Worm (Caenorhabditis elegans) whole organism, L4 larva: ENCODE results near the gene lido-7.

Experiments used
- D1046.2 ChIP-seq: fragments of 200-800 bp; sonication (Bioruptor generic); IDR thresholded peaks from 2 replicates; pipeline ENCODE4 v1.3.6; 2022; ENCODE audit warnings: missing genetic modification characterization, missing compliant biosample characterization
- T26A8.4 ChIP-seq: fragments of 200-800 bp; sonication (Bioruptor generic); IDR thresholded peaks from 2 replicates; pipeline ENCODE4 v1.3.6; 2022; ENCODE audit warnings: missing genetic modification characterization, missing compliant biosample characterization
- Y105C5A.15 ChIP-seq: fragments of 200-800 bp; sonication (Bioruptor generic); IDR thresholded peaks from 2 replicates; pipeline ENCODE4 v1.3.6; 2022; ENCODE audit warnings: missing genetic modification characterization, missing compliant biosample characterization
- ZK337.2 ChIP-seq: fragments of 200-800 bp; sonication (Bioruptor generic); IDR thresholded peaks from 2 replicates; pipeline ENCODE4 v1.3.6; 2022; ENCODE audit warnings: missing genetic modification reagents, missing genetic modification characterization, missing compliant biosample characterization
- aha-1 ChIP-seq: fragments of 150-350 bp; peaks from one replicate; lab custom pipeline; 2014; ENCODE audit warnings: missing biosample characterization, missing genetic modification characterization
- arid-1 ChIP-seq: fragments of 200-800 bp; sonication (Bioruptor generic); conservative IDR thresholded peaks from 2 replicates; pipeline ENCODE4 v1.3.6; 2022; ENCODE audit warnings: missing genetic modification reagents, missing genetic modification characterization, missing compliant biosample characterization
- attf-4 ChIP-seq: sonication (generic microtip); optimal IDR thresholded peaks from 3 replicates; lab custom pipeline; 2017; ENCODE audit warnings: missing biosample characterization, missing genetic modification characterization
- ctbp-1 ChIP-seq: fragments of 200-800 bp; sonication (Bioruptor generic); IDR thresholded peaks from 2 replicates; pipeline ENCODE4 v1.3.6; 2022; ENCODE audit warnings: missing genetic modification reagents, missing genetic modification characterization, missing compliant biosample characterization
- dmd-8 ChIP-seq: fragments of 200-800 bp; sonication (Bioruptor generic); IDR thresholded peaks from 2 replicates; pipeline ENCODE4 v1.3.6; 2022; ENCODE audit warnings: missing genetic modification characterization, missing compliant biosample characterization
- dve-1 ChIP-seq: sonication (generic microtip); optimal IDR thresholded peaks from 2 replicates; lab custom pipeline; 2017; ENCODE audit warnings: antibody characterized with exemption, mild to moderate bottlenecking, missing genetic modification characterization, missing compliant biosample characterization; ENCODE audit not compliant: insufficient read depth
- egl-27 ChIP-seq: sonication (generic microtip); optimal IDR thresholded peaks from 3 replicates; lab custom pipeline; 2017; ENCODE audit warnings: missing biosample characterization, missing genetic modification reagents, missing genetic modification characterization
- egl-43 ChIP-seq: fragments of 200-800 bp; sonication (Bioruptor generic); IDR thresholded peaks from 2 replicates; pipeline ENCODE4 v1.3.6; 2022; ENCODE audit warnings: missing genetic modification reagents, missing genetic modification characterization, missing compliant biosample characterization
- gei-8 ChIP-seq: fragments of 200-800 bp; sonication (Bioruptor generic); optimal IDR thresholded peaks from 2 replicates; lab custom pipeline; 2018; ENCODE audit warnings: mild to moderate bottlenecking, missing genetic modification characterization, missing compliant biosample characterization
- hif-1 ChIP-seq, 2 experiments: sonication (generic microtip); optimal IDR thresholded peaks; 2 replicates each; lab custom pipeline; 2016 to 2017; ENCODE audit warnings: missing compliant biosample characterization in 2 of 2, missing genetic modification characterization in 2 of 2, missing genetic modification reagents in 2 of 2, missing genotype in 2 of 2, mild to moderate bottlenecking in 1 of 2
- hlh-11 ChIP-seq: fragments of 200-800 bp; sonication (Bioruptor generic); optimal IDR thresholded peaks from 2 replicates; lab custom pipeline; 2018; ENCODE audit warnings: mild to moderate bottlenecking, missing genetic modification characterization, missing compliant biosample characterization
- hlh-30 ChIP-seq: sonication (generic microtip); optimal IDR thresholded peaks from 2 replicates; lab custom pipeline; 2017; ENCODE audit warnings: antibody characterized with exemption, mild to moderate bottlenecking, missing genetic modification characterization, missing compliant biosample characterization; ENCODE audit not compliant: insufficient read depth
- hmg-1.1 ChIP-seq: fragments of 200-800 bp; sonication (Bioruptor generic); IDR thresholded peaks from 2 replicates; pipeline ENCODE4 v1.3.6; 2022; ENCODE audit warnings: missing genetic modification reagents, missing genetic modification characterization, missing compliant biosample characterization
- lin-13 ChIP-seq: fragments of 150-350 bp; optimal IDR thresholded peaks from 2 replicates; lab custom pipeline; 2014; ENCODE audit warnings: missing biosample characterization, missing genetic modification reagents, missing genetic modification characterization
- lin-15B ChIP-seq: fragments of 150-350 bp; sonication (generic microtip); optimal IDR thresholded peaks from 3 replicates; lab custom pipeline; 2014; ENCODE audit warnings: missing biosample characterization, missing genetic modification characterization
- lin-38 ChIP-seq: fragments of 200-800 bp; sonication (Bioruptor generic); IDR thresholded peaks from 2 replicates; pipeline ENCODE4 v1.3.6; 2022; ENCODE audit warnings: missing genetic modification reagents, missing genetic modification characterization, missing compliant biosample characterization
- lsy-2 ChIP-seq, 2 experiments: fragments of 150-350 bp in 1 of 2; sonication (generic microtip) in 1 of 2; optimal IDR thresholded peaks; 2 replicates each; lab custom pipeline; 2014 to 2017; ENCODE audit warnings: missing biosample characterization in 2 of 2, missing genetic modification characterization in 2 of 2
- mdl-1 ChIP-seq, 2 experiments: fragments of 150-350 bp in 1 of 2; sonication (generic microtip) in 1 of 2; optimal IDR thresholded peaks; 2 replicates each; lab custom pipeline; 2014 to 2017; ENCODE audit warnings: missing biosample characterization in 2 of 2, missing genetic modification characterization in 2 of 2
- mdt-29 ChIP-seq: fragments of 200-800 bp; sonication (Bioruptor generic); IDR thresholded peaks from 2 replicates; pipeline ENCODE4 v1.3.6; 2022; ENCODE audit warnings: missing genetic modification reagents, missing genetic modification characterization, missing compliant biosample characterization
- mep-1 ChIP-seq: fragments of 150-350 bp; sonication (generic microtip); optimal IDR thresholded peaks from 3 replicates; lab custom pipeline; 2014; ENCODE audit warnings: missing biosample characterization, missing genetic modification characterization
- mxl-2 ChIP-seq: fragments of 200-800 bp; sonication (Bioruptor generic); conservative IDR thresholded peaks from 2 replicates; pipeline ENCODE4 v1.3.6; 2022; ENCODE audit warnings: missing genetic modification reagents, missing genetic modification characterization, missing compliant biosample characterization
- nhr-10 ChIP-seq: fragments of 150-350 bp; optimal IDR thresholded peaks from 2 replicates; lab custom pipeline; 2014; ENCODE audit warnings: missing biosample characterization, missing genetic modification characterization
- nhr-102 ChIP-seq: sonication (generic microtip); optimal IDR thresholded peaks from 2 replicates; lab custom pipeline; 2016; ENCODE audit warnings: mild to moderate bottlenecking, missing genetic modification characterization, moderate library complexity, missing compliant biosample characterization
- nhr-28 ChIP-seq: fragments of 150-350 bp; optimal IDR thresholded peaks from 2 replicates; lab custom pipeline; 2014; ENCODE audit warnings: missing biosample characterization, missing genetic modification characterization
- nhr-42 ChIP-seq: fragments of 200-800 bp; sonication (Bioruptor generic); IDR thresholded peaks from 2 replicates; pipeline ENCODE4 v1.3.6; 2022; ENCODE audit warnings: missing genetic modification characterization, missing compliant biosample characterization
- pha-4 ChIP-seq, 2 experiments: fragments of 150-350 bp in 1 of 2; fragments of 200-800 bp in 1 of 2; sonication (Bioruptor generic) in 1 of 2; IDR thresholded peaks in 1 of 2; optimal IDR thresholded peaks in 1 of 2; 2 replicates each; pipeline versions ENCODE4 v1.3.6 to Lab custom; 2014 to 2022; ENCODE audit warnings: missing genetic modification characterization in 2 of 2, missing genetic modification reagents in 2 of 2, missing biosample characterization in 1 of 2, missing compliant biosample characterization in 1 of 2
- pqm-1 ChIP-seq: sonication (generic microtip); optimal IDR thresholded peaks from 2 replicates; lab custom pipeline; 2017; ENCODE audit warnings: missing biosample characterization, missing genetic modification characterization
- sdz-12 ChIP-seq: fragments of 200-800 bp; sonication (Bioruptor generic); optimal IDR thresholded peaks from 2 replicates; lab custom pipeline; 2018; ENCODE audit warnings: mild to moderate bottlenecking, missing genetic modification characterization, missing compliant biosample characterization
- set-16 ChIP-seq: fragments of 200-800 bp; sonication (Bioruptor generic); IDR thresholded peaks from 2 replicates; pipeline ENCODE4 v1.3.6; 2022; ENCODE audit warnings: missing genetic modification reagents, missing genetic modification characterization, missing compliant biosample characterization
- spr-3 ChIP-seq: fragments of 200-800 bp; sonication (Bioruptor generic); optimal IDR thresholded peaks from 2 replicates; lab custom pipeline; 2018; ENCODE audit warnings: mild to moderate bottlenecking, missing genetic modification characterization, missing compliant biosample characterization
- tra-1 ChIP-seq: fragments of 200-800 bp; sonication (Bioruptor generic); IDR thresholded peaks from 2 replicates; pipeline ENCODE4 v1.3.6; 2022; ENCODE audit warnings: missing genetic modification reagents, missing genetic modification characterization, missing compliant biosample characterization
- unc-130 ChIP-seq: sonication (generic microtip); optimal IDR thresholded peaks from 2 replicates; lab custom pipeline; 2016; ENCODE audit warnings: missing genetic modification reagents, missing genetic modification characterization, missing compliant biosample characterization
- ztf-11 ChIP-seq: fragments of 150-350 bp; optimal IDR thresholded peaks from 2 replicates; lab custom pipeline; 2014; ENCODE audit warnings: missing biosample characterization, missing genetic modification characterization

The lido-7 gene

DNA sequence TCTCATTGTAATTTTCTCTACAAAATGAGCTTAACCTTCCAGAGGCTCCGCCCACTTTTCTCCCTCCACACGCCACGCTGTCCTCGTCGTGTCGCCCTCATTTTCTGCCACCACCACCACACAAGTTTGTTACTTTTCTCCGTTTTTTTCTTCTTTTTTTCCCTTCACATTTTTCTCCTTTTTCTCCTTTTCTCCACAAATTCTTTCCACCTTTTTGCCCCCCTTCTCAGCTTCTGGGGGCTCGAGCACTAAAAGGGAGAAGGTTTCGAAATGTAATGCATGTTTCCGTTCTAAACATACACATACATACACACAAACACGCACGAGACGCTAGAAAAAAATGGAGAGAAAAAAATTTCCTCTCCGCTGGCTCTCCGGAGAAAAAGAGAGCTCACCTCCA, 11.5 kb upstream of the lido-7 start, which contains the start of gene nhr-88 (continued):
- peak in 1 of 2 experiments; percentile 4 for TF ChIP-seq mdl-1 (tag; optimal IDR thresholded peaks at IDR 0.05; lab: Kevin White, UChicago)
- peak; percentile 56 for TF ChIP-seq hlh-30 (tag; lab: Kevin White, UChicago)
- TF ChIP-seq mxl-2 (GFP tag; lab: Robert Waterston, UW) = no peak
- 0 out of 2 replicates have a peak, but pooled peaks have one; percentile 70 for TF ChIP-seq egl-43 (GFP tag; lab: Robert Waterston, UW)
- no peak for TF ChIP-seq gei-8 (GFP tag; lab: Kevin White, UChicago)
- TF ChIP-seq hmg-1.1 (GFP tag; lab: Robert Waterston, UW) = peak; percentile 58
- TF ChIP-seq ctbp-1 (GFP tag; lab: Robert Waterston, UW) = 0 out of 2 replicates have a peak, but pooled peaks have one; percentile 45
- peak; percentile 33 for TF ChIP-seq dve-1 (tag; lab: Kevin White, UChicago)
- peak; percentile 43; the same call in 1 of the 2 replicates for TF ChIP-seq T26A8.4 (GFP tag; lab: Robert Waterston, UW)
- TF ChIP-seq nhr-42 = 0 out of 2 replicates have a peak, but pooled peaks have one; percentile 9

DNA sequence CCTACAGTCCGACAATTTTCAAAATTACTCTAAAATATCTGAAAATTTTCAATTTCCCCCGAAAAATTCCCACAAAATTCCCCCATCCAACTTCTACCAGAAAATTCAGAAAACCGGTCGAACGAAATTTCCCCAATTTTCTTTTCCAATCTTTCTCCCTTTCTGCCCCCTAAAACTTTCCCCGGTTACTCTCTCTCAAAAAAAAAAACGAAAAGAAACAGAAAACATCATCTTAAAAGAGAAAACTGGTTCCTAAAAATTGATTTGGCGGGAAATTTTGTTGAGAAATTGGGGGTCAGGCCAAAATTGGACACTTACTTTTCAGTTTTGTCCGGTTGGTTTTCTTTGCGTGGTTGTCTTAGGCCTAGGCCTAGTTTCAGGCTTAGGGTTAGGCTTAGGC, 10.4 kb upstream of the lido-7 start:
- no peak for TF ChIP-seq T26A8.4 (GFP tag; lab: Robert Waterston, UW)
- no peak for TF ChIP-seq arid-1 (GFP tag; lab: Robert Waterston, UW)

DNA sequence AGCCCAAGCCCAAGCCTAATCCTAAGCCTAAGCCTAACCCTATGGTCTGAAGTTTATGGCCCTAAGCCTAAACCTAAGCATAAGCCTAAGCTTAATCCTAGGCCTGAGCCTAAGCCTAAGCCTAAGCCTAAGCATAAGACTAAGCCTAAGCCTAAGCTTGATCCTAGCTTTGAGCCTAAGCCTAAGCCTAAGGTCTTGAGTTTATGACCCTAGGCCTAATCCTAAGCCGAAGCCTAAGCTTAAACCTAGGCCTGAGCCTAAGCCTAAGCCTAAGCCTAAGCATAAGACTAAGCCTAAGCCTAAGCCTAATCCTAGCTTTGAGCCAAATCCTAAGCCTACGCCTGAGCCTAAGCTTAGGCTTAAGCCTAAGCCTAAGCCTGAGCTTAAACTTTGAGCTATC, 9.0 kb upstream of the lido-7 start:
- TF ChIP-seq Y105C5A.15 (GFP tag; lab: Robert Waterston, UW) = 0 out of 2 replicates have a peak, but pooled peaks have one; percentile 47
- no peak for TF ChIP-seq unc-130 (GFP tag; lab: Kevin White, UChicago)

DNA sequence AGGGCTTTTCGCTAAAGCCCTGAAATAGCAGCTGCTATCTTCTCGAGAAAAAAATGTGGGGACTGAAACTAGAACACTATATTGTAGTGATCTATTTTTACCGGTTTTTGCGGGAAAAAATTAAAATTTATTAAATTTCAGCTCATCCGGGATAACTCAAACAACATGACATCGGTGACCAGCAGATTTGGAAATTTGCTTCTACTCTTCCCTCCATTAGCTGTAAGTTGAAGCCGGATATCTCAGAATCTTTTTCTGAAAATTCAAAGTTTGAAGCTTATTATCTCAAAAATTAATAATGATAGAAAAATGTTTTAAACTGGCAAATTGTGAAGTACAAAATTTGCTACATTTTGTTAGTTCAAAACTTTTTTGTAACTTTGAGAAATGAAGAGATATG, 3.7 kb upstream of the lido-7 start:
- TF ChIP-seq hlh-30 (tag; lab: Kevin White, UChicago) (no peak), aha-1 (tag; lab: Kevin White, UChicago) (peak; percentile 93)

DNA sequence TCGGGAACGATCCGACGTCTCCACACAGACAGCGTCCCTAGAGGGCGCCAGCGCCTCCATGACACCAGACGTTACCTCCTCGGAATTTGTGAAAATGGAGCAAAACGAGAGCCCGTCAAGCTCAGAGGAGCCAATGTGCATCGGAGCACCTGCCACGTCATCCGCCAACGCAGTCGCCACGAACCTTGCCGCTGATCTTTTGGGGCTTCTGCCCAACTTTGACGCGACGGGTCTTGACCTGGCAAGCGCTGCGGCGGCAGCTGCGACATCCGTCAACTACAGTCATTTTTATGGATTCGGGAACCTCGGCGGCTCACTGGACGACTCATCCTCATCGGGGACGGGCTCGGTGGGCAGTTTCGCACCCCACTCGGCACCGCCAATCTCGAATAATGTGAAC, 2.7 kb upstream of the lido-7 start:
- TF ChIP-seq aha-1 (tag; lab: Kevin White, UChicago) (peak; percentile 16), nhr-28 (tag; lab: Kevin White, UChicago) (no peak), sdz-12 (GFP tag; lab: Kevin White, UChicago) (peak; percentile 16), ctbp-1 (GFP tag; lab: Robert Waterston, UW) (no peak), spr-3 (GFP tag; lab: Kevin White, UChicago) (no peak), set-16 (GFP tag; lab: Robert Waterston, UW) (peak; percentile 91)
- TF ChIP-seq, all 104 proteins: peak for 3

DNA sequence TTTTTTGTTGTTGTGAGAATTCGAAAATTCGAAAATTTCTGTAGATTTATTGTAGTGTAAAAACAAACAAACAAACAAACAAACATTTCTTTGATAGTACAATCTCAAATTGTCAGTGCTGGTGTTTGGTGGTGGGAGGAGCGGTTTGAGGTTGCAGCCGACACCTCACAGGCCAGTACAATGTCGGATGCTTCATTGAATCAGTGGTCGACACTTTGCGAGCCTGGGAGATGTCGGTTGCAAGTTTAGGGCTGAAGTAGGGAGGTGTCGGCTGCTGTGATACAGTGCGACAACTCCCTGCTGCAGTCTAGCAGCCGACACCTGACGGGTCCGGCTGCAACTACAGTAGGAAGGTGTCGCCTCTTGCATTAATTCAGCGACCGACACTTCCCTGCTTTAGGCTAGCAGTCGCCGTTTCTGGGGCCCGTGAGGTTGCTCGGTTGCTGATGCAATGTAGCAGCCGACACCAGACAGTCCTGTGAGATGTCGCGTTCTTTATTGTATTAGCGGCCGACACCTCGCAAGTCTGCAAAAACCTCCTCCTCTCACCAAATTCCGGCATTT, 2.1 kb upstream of the lido-7 start:
- TF ChIP-seq lin-38 (GFP tag; lab: Robert Waterston, UW) (0 out of 2 replicates have a peak, but pooled peaks have one; percentile 9), egl-27 (tag; lab: Kevin White, UChicago) (no peak), tra-1 (GFP tag; lab: Robert Waterston, UW) (0 out of 2 replicates have a peak, but pooled peaks have one; percentile 16), dmd-8 (GFP tag; lab: Robert Waterston, UW) (peak; percentile 36; the same call in 1 of the 2 replicates), D1046.2 (GFP tag; lab: Robert Waterston, UW) (no peak), attf-4 (tag; lab: Kevin White, UChicago) (no peak), hlh-11 (tag; lab: Kevin White, UChicago) (no peak), ztf-11 (no peak), lin-13 (GFP tag; lab: Kevin White, UChicago) (peak; percentile 37), aha-1 (tag; lab: Kevin White, UChicago) (peak; percentile 9), set-16 (GFP tag; lab: Robert Waterston, UW) (peak; percentile 61), dve-1 (tag; lab: Kevin White, UChicago) (no peak), pqm-1 (no peak), mdt-29 (GFP tag; lab: Robert Waterston, UW) (no peak), ZK337.2 (GFP tag; lab: Robert Waterston, UW) (no peak), hif-1 (tag; optimal IDR thresholded peaks at IDR 0.05; lab: Kevin White, UChicago) (no peak), lsy-2 (tag; optimal IDR thresholded peaks at IDR 0.05; lab: Kevin White, UChicago) (peak in 1 of 2 experiments; percentile 1), mxl-2 (GFP tag; lab: Robert Waterston, UW) (no peak), lin-15B (tag; lab: Kevin White, UChicago) (no peak), nhr-10 (tag; lab: Kevin White, UChicago) (no peak), nhr-102 (tag; lab: Kevin White, UChicago) (no peak), pha-4 (GFP tag; IDR thresholded peaks at IDR 0.05; lab: Robert Waterston, UW) (no peak), pha-4 (tag; optimal IDR thresholded peaks at IDR 0.05; lab: Kevin White, UChicago) (no peak), mep-1 (tag; lab: Kevin White, UChicago) (no peak)
